Fruit fly (Drosophila melanogaster): ENCODE measurements around the gene CG8461.

The CG8461 gene

dm6 chr3R:14511123-14511908 is 2.1 kb downstream of the CG8461 start, which contains the start of the genes HtrA2 and mRpL11 (continued):
- TF ChIP-seq CG11456 (GFP tag; IDR thresholded peaks at IDR 0.05) (peak; percentile 53; the same call in 2 of the 3 replicates), Nf-YB (GFP tag; optimal IDR thresholded peaks at IDR 0.05) (no peak), fd102C (GFP tag; optimal IDR thresholded peaks at IDR 0.05) (no peak), Ets65A (GFP tag) (peak; percentile 95), hb (GFP tag; IDR thresholded peaks at IDR 0.05; ENCODE audit: partially characterized antibody) (no peak), Hand (GFP tag; optimal IDR thresholded peaks at IDR 0.05) (no peak), CG18599 (GFP tag; optimal IDR thresholded peaks at IDR 0.05) (no peak), Antp (GFP tag; optimal IDR thresholded peaks at IDR 0.05) (peak; percentile 61), CG11085 (GFP tag; IDR thresholded peaks at IDR 0.05) (peak; percentile 30; the same call in 1 of the 2 replicates), C15 (GFP tag; IDR thresholded peaks at IDR 0.05) (no peak), Taf1 (GFP tag; IDR thresholded peaks at IDR 0.05) (peak; percentile 22; the same call in 1 of the 2 replicates), dan (GFP tag; IDR thresholded peaks at IDR 0.05) (no peak), ken (GFP tag; IDR thresholded peaks at IDR 0.05) (peak; percentile 63; the same call in 2 of the 3 replicates), CG10654 (GFP tag; optimal IDR thresholded peaks at IDR 0.05) (peak; percentile 26), exex (tag; optimal IDR thresholded peaks at IDR 0.05) (peak; percentile 67), Sox102F (GFP tag; optimal IDR thresholded peaks at IDR 0.05) (no peak), pb (GFP tag; optimal IDR thresholded peaks at IDR 0.05) (peak; percentile 47), jumu (GFP tag; optimal IDR thresholded peaks at IDR 0.05) (no peak), CG15514 (GFP tag; optimal IDR thresholded peaks at IDR 0.05) (peak; percentile 67), Fer2 (tag; optimal IDR thresholded peaks at IDR 0.05) (peak; percentile 42), CG9727 (GFP tag; optimal IDR thresholded peaks at IDR 0.05) (peak; percentile 57), Hr39 (optimal IDR thresholded peaks at IDR 0.05) (no peak), her (GFP tag; optimal IDR thresholded peaks at IDR 0.05) (peak; percentile 51), CG6654 (GFP tag; optimal IDR thresholded peaks at IDR 0.05) (no peak), CG2889 (GFP tag; IDR thresholded peaks at IDR 0.05) (no peak), psq (GFP tag; optimal IDR thresholded peaks at IDR 0.05) (peak; percentile 38), run (tag; optimal IDR thresholded peaks at IDR 0.05) (no peak), luna (GFP tag; optimal IDR thresholded peaks at IDR 0.05) (peak; percentile 48), Med (GFP tag) (peak; percentile 88), sima (GFP tag; optimal IDR thresholded peaks at IDR 0.05) (no peak), fd64A (GFP tag; optimal IDR thresholded peaks at IDR 0.05) (no peak), CG12104 (GFP tag; optimal IDR thresholded peaks at IDR 0.05) (no peak), unc-4 (GFP tag; IDR thresholded peaks at IDR 0.05; ENCODE audit: partially characterized antibody) (0 out of 2 replicates have a peak, but pooled peaks have one; percentile 31), kni (GFP tag; optimal IDR thresholded peaks at IDR 0.05) (no peak), D (optimal IDR thresholded peaks at IDR 0.05) (no peak), D (GFP tag; optimal IDR thresholded peaks at IDR 0.05) (no peak), Lpt (GFP tag; optimal IDR thresholded peaks at IDR 0.05) (no peak), H15 (GFP tag; IDR thresholded peaks at IDR 0.05) (no peak), Hmr (GFP tag; optimal IDR thresholded peaks at IDR 0.05) (peak; percentile 59), pum (GFP tag; optimal IDR thresholded peaks at IDR 0.05) (peak; percentile 21), Neu2 (GFP tag; optimal IDR thresholded peaks at IDR 0.05; ENCODE audit: borderline replicate concordance) (peak; percentile 51), dimm (GFP tag; IDR thresholded peaks at IDR 0.05) (no peak), danr (GFP tag; IDR thresholded peaks at IDR 0.05) (no peak), eve (GFP tag; optimal IDR thresholded peaks at IDR 0.05) (no peak), pfk (GFP tag; optimal IDR thresholded peaks at IDR 0.05) (no peak), CG16779 (GFP tag; IDR thresholded peaks at IDR 0.05) (no peak), CG8944 (GFP tag; optimal IDR thresholded peaks at IDR 0.05) (peak; percentile 46), CG4617 (GFP tag; optimal IDR thresholded peaks at IDR 0.05; ENCODE audit: borderline replicate concordance) (peak; percentile 72), bcd (GFP tag; optimal IDR thresholded peaks at IDR 0.05) (peak; percentile 59), NfI (GFP tag; optimal IDR thresholded peaks at IDR 0.05) (peak; percentile 50)
